Fruit fly (Drosophila melanogaster) whole organism, pupa: ENCODE results near the gene pns.

Experiments used
- CG10348 ChIP-seq: fragments of 200-800 bp; sonication (Bioruptor generic); IDR thresholded peaks from 2 replicates; pipeline ENCODE4 v1.3.6; 2022; ENCODE audit warnings: missing biosample characterization, missing genetic modification characterization
- CG12605 ChIP-seq: fragments of 200-800 bp; sonication (Bioruptor generic); IDR thresholded peaks from 2 replicates; pipeline ENCODE4 v1.3.6; 2022; ENCODE audit warnings: missing biosample characterization, missing genetic modification characterization
- CG34367 ChIP-seq: fragments of 200-800 bp; sonication (Bioruptor generic); optimal IDR thresholded peaks from 2 replicates; lab custom pipeline; 2018; ENCODE audit warnings: missing biosample characterization, mild to moderate bottlenecking, missing genetic modification characterization
- CG4496 ChIP-seq: fragments of 200-800 bp; sonication (Bioruptor generic); IDR thresholded peaks from 3 replicates; pipeline ENCODE4 v1.3.6; 2022; ENCODE audit warnings: missing biosample characterization, missing genetic modification characterization
- CG8159 ChIP-seq: fragments of 200-800 bp; sonication (Bioruptor generic); optimal IDR thresholded peaks from 3 replicates; lab custom pipeline; 2018; ENCODE audit warnings: missing biosample characterization, mild to moderate bottlenecking, missing genetic modification characterization, moderate library complexity
- CG8301 ChIP-seq: fragments of 200-800 bp; sonication (Bioruptor generic); optimal IDR thresholded peaks from 2 replicates; lab custom pipeline; 2018; ENCODE audit warnings: missing biosample characterization, mild to moderate bottlenecking, missing genetic modification characterization
- Pif1A ChIP-seq: fragments of 200-800 bp; sonication (Bioruptor generic); optimal IDR thresholded peaks from 3 replicates; lab custom pipeline; 2016; ENCODE audit warnings: missing biosample characterization, missing genetic modification characterization
- fd96Ca ChIP-seq: fragments of 200-800 bp; sonication (Bioruptor generic); IDR thresholded peaks from 3 replicates; pipeline ENCODE4 v1.3.6; 2022; ENCODE audit warnings: missing biosample characterization, missing genetic modification characterization
- gl ChIP-seq: fragments of 200-800 bp; sonication (Bioruptor generic); optimal IDR thresholded peaks from 2 replicates; lab custom pipeline; 2018; ENCODE audit warnings: missing biosample characterization, mild to moderate bottlenecking, missing genetic modification characterization

- TF ChIP-seq gl (tag; lab: Kevin White, UChicago) (no peak), Pif1A (GFP tag; lab: Kevin White, UChicago) (no peak), CG8159 (tag; lab: Kevin White, UChicago) (peak; percentile 80), CG34367 (tag; lab: Kevin White, UChicago) (peak; percentile 51), CG4496 (peak; percentile 91), CG10348 (peak; percentile 78), fd96Ca (GFP tag; lab: Robert Waterston, UW) (peak; percentile 93), CG8301 (tag; lab: Kevin White, UChicago) (peak; percentile 62), CG12605 (GFP tag; lab: Robert Waterston, UW) (no peak)
Observed at dm6 chr3L:1558178-1558788, 21.3 kb downstream of the pns start, which contains the start of the genes Pex10 and CG12099.
